Worm (Caenorhabditis elegans): ENCODE results near the gene Y38C1BA.4.

DNA sequence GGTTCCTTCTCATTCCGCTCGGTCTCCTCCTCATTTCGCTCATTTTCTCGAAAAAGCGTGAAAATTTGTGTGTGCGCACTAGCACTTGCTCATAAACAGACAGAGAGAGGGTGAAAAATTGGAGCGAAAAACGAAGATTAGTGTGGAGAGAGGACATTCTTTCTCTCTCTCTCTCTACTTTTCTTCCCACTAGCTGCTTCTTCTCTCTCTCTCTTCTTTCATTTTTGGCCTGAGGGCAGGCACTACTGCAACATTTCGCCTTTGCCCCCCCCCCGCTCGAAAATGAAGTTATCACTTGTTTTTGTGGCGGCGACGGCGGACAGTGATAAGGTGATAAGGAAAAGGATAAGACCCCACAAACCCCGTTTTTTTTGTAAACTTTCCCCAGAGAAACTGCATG lies 23.4 kb downstream of the Y38C1BA.4 start:
- TF ChIP-seq ama-1 (optimal IDR thresholded peaks at IDR 0.05): no peak
- TF ChIP-seq ztf-4 (tag; optimal IDR thresholded peaks at IDR 0.05): no peak

Data from whole organism, L2 larva.